Worm (Caenorhabditis elegans) whole organism, young adult: ENCODE measurements around the gene irld-51.

Source experiments
- ceh-100 ChIP-seq: fragments of 200-800 bp; sonication (Bioruptor generic); IDR thresholded peaks from 2 replicates; pipeline ENCODE4 v1.3.6; 2022; ENCODE audit warnings: missing genetic modification reagents, missing genetic modification characterization, missing compliant biosample characterization
- dpl-1 ChIP-seq: fragments of 150-350 bp; optimal IDR thresholded peaks from 2 replicates; lab custom pipeline; 2014; ENCODE audit warnings: missing biosample characterization, missing genetic modification reagents, missing genetic modification characterization
- egl-44 ChIP-seq: fragments of 200-800 bp; sonication (Bioruptor generic); IDR thresholded peaks from 2 replicates; pipeline ENCODE4 v1.3.6; 2022; ENCODE audit warnings: missing genetic modification reagents, missing genetic modification characterization, missing compliant biosample characterization
- lsl-1 ChIP-seq: fragments of 200-800 bp; sonication (Bioruptor generic); optimal IDR thresholded peaks from 2 replicates; lab custom pipeline; 2018; ENCODE audit warnings: mild to moderate bottlenecking, missing genetic modification characterization, moderate library complexity, missing compliant biosample characterization
- pha-4 ChIP-seq: fragments of 150-350 bp; sonication (generic microtip); optimal IDR thresholded peaks from 2 replicates; lab custom pipeline; 2014; ENCODE audit warnings: missing biosample characterization, missing genetic modification reagents, missing genetic modification characterization
- rcor-1 ChIP-seq: fragments of 200-800 bp; sonication (Bioruptor generic); IDR thresholded peaks from 2 replicates; pipeline ENCODE4 v1.3.6; 2022; ENCODE audit warnings: missing genetic modification reagents, missing genetic modification characterization, missing compliant biosample characterization
- unc-62 ChIP-seq: fragments of 150-350 bp; optimal IDR thresholded peaks from 2 replicates; lab custom pipeline; 2014; ENCODE audit warnings: missing biosample characterization, missing genetic modification reagents, missing genetic modification characterization

ce11 chrII:2946438-2946837, 6.1 kb downstream of the irld-51 start, which contains the start of gene srw-79:
- TF ChIP-seq ceh-100: no peak
- no peak for TF ChIP-seq pha-4 (tag; lab: Kevin White, UChicago)
- TF ChIP-seq rcor-1: no peak
- no peak for TF ChIP-seq lsl-1 (GFP tag; lab: Kevin White, UChicago)
- no peak for TF ChIP-seq unc-62 (GFP tag; lab: Kevin White, UChicago)
- TF ChIP-seq egl-44 (GFP tag; lab: Robert Waterston, UW): no peak
- no peak for TF ChIP-seq dpl-1
